Worm (Caenorhabditis elegans) whole organism, young adult: Measurements from ENCODE around the gene ttr-30.

Experiments used
- C06A6.2 ChIP-seq: fragments of 200-800 bp; sonication (Bioruptor generic); conservative IDR thresholded peaks from 2 replicates; pipeline ENCODE4 v1.3.6; 2022; ENCODE audit warnings: missing genetic modification characterization, missing compliant biosample characterization
- bed-2 ChIP-seq: fragments of 200-800 bp; sonication (Bioruptor generic); IDR thresholded peaks from 2 replicates; pipeline ENCODE4 v1.3.6; 2022; ENCODE audit warnings: missing genetic modification reagents, missing genetic modification characterization, missing compliant biosample characterization

DNA sequence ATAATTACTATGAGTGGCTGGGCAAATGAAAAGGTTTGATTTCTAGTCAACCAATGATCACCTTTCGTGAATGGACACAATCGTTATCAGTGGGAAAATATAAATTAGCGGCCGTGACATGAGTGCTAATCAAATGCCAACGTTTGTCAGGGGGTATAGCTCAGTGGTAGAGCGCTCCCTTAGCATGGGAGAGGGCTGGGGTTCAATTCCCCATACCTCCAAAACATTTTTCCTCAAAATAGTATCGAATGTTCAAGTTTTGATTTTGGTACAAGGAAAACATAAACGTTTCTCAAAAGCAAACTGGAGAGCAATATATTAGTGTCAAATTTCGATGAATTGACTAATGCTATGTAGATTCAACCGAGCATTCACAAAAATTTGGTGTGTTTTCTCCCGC is 7.1 kb upstream of the ttr-30 start:
- TF ChIP-seq bed-2 (GFP tag; lab: Robert Waterston, UW): no peak
- no peak for TF ChIP-seq C06A6.2 (GFP tag; lab: Robert Waterston, UW)
